Worm (Caenorhabditis elegans) whole organism, L4/young adult: Measurements from ENCODE around the gene kin-20.

Experiments
- W03F9.2 ChIP-seq: fragments of 150-350 bp; optimal IDR thresholded peaks from 2 replicates; lab custom pipeline; 2014; ENCODE audit warnings: missing biosample characterization, missing genetic modification characterization
- dao-5 ChIP-seq: sonication (generic microtip); optimal IDR thresholded peaks from 2 replicates; lab custom pipeline; 2016; ENCODE audit warnings: missing genotype, missing genetic modification characterization, moderate library complexity, missing compliant biosample characterization
- him-1 ChIP-seq: sonication (generic microtip); optimal IDR thresholded peaks from 2 replicates; lab custom pipeline; 2016; ENCODE audit warnings: missing genotype, missing genetic modification reagents, missing genetic modification characterization, missing compliant biosample characterization

DNA sequence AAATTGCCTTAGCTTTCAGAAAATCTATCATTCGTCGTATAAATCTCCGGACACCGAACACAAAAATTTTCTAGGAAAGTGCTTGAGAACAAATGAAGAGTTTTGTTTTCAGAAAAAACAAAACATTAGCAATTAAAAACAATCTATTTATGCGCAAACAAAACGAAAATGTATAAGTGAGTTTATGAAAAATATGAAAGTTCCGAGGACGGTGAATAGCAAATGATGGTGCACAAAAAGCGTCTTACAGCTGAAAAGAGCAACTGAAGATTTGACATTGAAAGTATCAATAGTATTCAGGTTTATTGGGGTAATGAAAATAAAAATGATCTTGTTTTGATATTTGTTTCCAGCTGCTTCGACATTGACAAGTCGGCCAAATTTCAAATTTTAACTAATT, 22.4 kb upstream of the kin-20 start:
- no peak for TF ChIP-seq him-1 (tag; lab: Kevin White, UChicago)
- TF ChIP-seq dao-5 = no peak
- no peak for TF ChIP-seq W03F9.2 (tag; lab: Kevin White, UChicago)
